Worm (Caenorhabditis elegans) whole organism, L3 larva: Measurements from ENCODE around the gene coa-4.
A peak's percentile ranks its signal among the peaks of the same experiment; 100 is the strongest.
"Not testable (repeated sequence)": the region's sequence is repeated elsewhere in the genome, so short reads cannot be mapped to it uniquely, and the experiment has no call there.

Source experiments
- R02D3.7 ChIP-seq: fragments of 150-350 bp; optimal IDR thresholded peaks from 2 replicates; lab custom pipeline; 2014; ENCODE audit warnings: missing biosample characterization, missing genetic modification characterization
- ZK546.5 ChIP-seq: sonication (generic microtip); optimal IDR thresholded peaks from 2 replicates; lab custom pipeline; 2017; ENCODE audit warnings: missing biosample characterization, missing genetic modification characterization
- ama-1 ChIP-seq: fragments of 150-350 bp; optimal IDR thresholded peaks from 2 replicates; lab custom pipeline; 2018
- ceh-28 ChIP-seq: fragments of 150-350 bp; optimal IDR thresholded peaks from 2 replicates; lab custom pipeline; 2014; ENCODE audit warnings: missing biosample characterization, missing genetic modification reagents, missing genetic modification characterization
- ceh-82 ChIP-seq: fragments of 150-350 bp; optimal IDR thresholded peaks from 2 replicates; lab custom pipeline; 2014; ENCODE audit warnings: missing biosample characterization, missing genetic modification characterization
- ceh-9 ChIP-seq: sonication (generic microtip); optimal IDR thresholded peaks from 2 replicates; lab custom pipeline; 2018; ENCODE audit warnings: missing biosample characterization, missing genetic modification characterization
- daf-12 ChIP-seq: fragments of 150-350 bp; optimal IDR thresholded peaks from 2 replicates; lab custom pipeline; 2014; ENCODE audit warnings: missing biosample characterization, missing genetic modification reagents, missing genetic modification characterization
- egl-5 ChIP-seq: fragments of 150-350 bp; optimal IDR thresholded peaks from 2 replicates; lab custom pipeline; 2017; ENCODE audit warnings: missing biosample characterization, missing genetic modification reagents, missing genetic modification characterization, inconsistent platforms
- elt-1 ChIP-seq: fragments of 150-350 bp; optimal IDR thresholded peaks from 2 replicates; lab custom pipeline; 2014; ENCODE audit warnings: missing biosample characterization, missing genetic modification characterization
- elt-2 ChIP-seq: sonication (generic microtip); optimal IDR thresholded peaks from 2 replicates; lab custom pipeline; 2016; ENCODE audit warnings: missing genetic modification reagents, mild to moderate bottlenecking, missing genetic modification characterization, missing compliant biosample characterization
- eor-1 ChIP-seq, 2 experiments: fragments of 150-350 bp; optimal IDR thresholded peaks; 2 replicates each; lab custom pipeline; 2014 to 2018; ENCODE audit warnings: missing biosample characterization in 2 of 2, missing genetic modification characterization in 2 of 2
- jun-1 ChIP-seq: fragments of 150-350 bp; optimal IDR thresholded peaks from 2 replicates; lab custom pipeline; 2014; ENCODE audit warnings: missing biosample characterization, missing genetic modification reagents, missing genetic modification characterization
- lin-15B ChIP-seq: fragments of 150-350 bp; optimal IDR thresholded peaks from 2 replicates; lab custom pipeline; 2014; ENCODE audit warnings: missing biosample characterization, missing genetic modification characterization
- mdl-1 ChIP-seq: fragments of 150-350 bp; optimal IDR thresholded peaks from 2 replicates; lab custom pipeline; 2014; ENCODE audit warnings: missing biosample characterization, missing genetic modification characterization
- nfya-1 ChIP-seq: sonication (generic microtip); optimal IDR thresholded peaks from 2 replicates; lab custom pipeline; 2017; ENCODE audit warnings: missing genetic modification characterization, mild to moderate bottlenecking, missing compliant biosample characterization, antibody characterized with exemption, moderate library complexity; ENCODE audit not compliant: insufficient read depth
- nhr-237 ChIP-seq: fragments of 150-350 bp; optimal IDR thresholded peaks from 2 replicates; lab custom pipeline; 2014; ENCODE audit warnings: missing biosample characterization, missing genetic modification characterization
- nhr-25 ChIP-seq: sonication (generic microtip); optimal IDR thresholded peaks from 2 replicates; lab custom pipeline; 2017; ENCODE audit warnings: missing biosample characterization, missing genetic modification characterization
- nhr-28 ChIP-seq: fragments of 150-350 bp; optimal IDR thresholded peaks from 2 replicates; lab custom pipeline; 2014; ENCODE audit warnings: missing biosample characterization, missing genetic modification characterization
- nhr-43 ChIP-seq: sonication (generic microtip); optimal IDR thresholded peaks from 2 replicates; lab custom pipeline; 2016; ENCODE audit warnings: mild to moderate bottlenecking, missing genetic modification characterization, missing compliant biosample characterization; ENCODE audit not compliant: poor library complexity, severe bottlenecking
- nhr-67 ChIP-seq: fragments of 150-350 bp; optimal IDR thresholded peaks from 2 replicates; lab custom pipeline; 2014; ENCODE audit warnings: missing biosample characterization, missing genetic modification characterization
- nhr-76 ChIP-seq: fragments of 150-350 bp; sonication (generic microtip); optimal IDR thresholded peaks from 5 replicates; lab custom pipeline; 2014; ENCODE audit warnings: missing biosample characterization, missing genetic modification characterization
- nhr-77 ChIP-seq: fragments of 150-350 bp; optimal IDR thresholded peaks from 2 replicates; lab custom pipeline; 2014; ENCODE audit warnings: missing biosample characterization, missing genetic modification characterization
- pqm-1 ChIP-seq: fragments of 150-350 bp; optimal IDR thresholded peaks from 2 replicates; lab custom pipeline; 2017; ENCODE audit warnings: missing biosample characterization, missing genetic modification characterization, inconsistent platforms
- sea-2 ChIP-seq: fragments of 150-350 bp; sonication (generic microtip); optimal IDR thresholded peaks from 4 replicates; lab custom pipeline; 2014; ENCODE audit warnings: missing biosample characterization, missing genetic modification reagents, missing genetic modification characterization
- skn-1 ChIP-seq: fragments of 150-350 bp; optimal IDR thresholded peaks from 2 replicates; lab custom pipeline; 2014; ENCODE audit warnings: missing biosample characterization, missing genetic modification characterization
- snpc-4 ChIP-seq: fragments of 150-350 bp; optimal IDR thresholded peaks from 2 replicates; lab custom pipeline; 2014; ENCODE audit warnings: missing biosample characterization, missing genetic modification characterization
- tbx-2 ChIP-seq: sonication (generic microtip); optimal IDR thresholded peaks from 2 replicates; lab custom pipeline; 2016; ENCODE audit warnings: mild to moderate bottlenecking, missing genetic modification characterization, missing compliant biosample characterization
- unc-39 ChIP-seq: sonication (generic microtip); optimal IDR thresholded peaks from 4 replicates; lab custom pipeline; 2017; ENCODE audit warnings: missing biosample characterization, missing genetic modification characterization
- unc-62 ChIP-seq: fragments of 150-350 bp; sonication (generic microtip); optimal IDR thresholded peaks from 4 replicates; lab custom pipeline; 2014; ENCODE audit warnings: missing biosample characterization, missing genetic modification reagents, missing genetic modification characterization
- ztf-4 ChIP-seq: fragments of 150-350 bp; optimal IDR thresholded peaks from 2 replicates; lab custom pipeline; 2014; ENCODE audit warnings: missing biosample characterization, missing genetic modification characterization

The coa-4 gene

DNA sequence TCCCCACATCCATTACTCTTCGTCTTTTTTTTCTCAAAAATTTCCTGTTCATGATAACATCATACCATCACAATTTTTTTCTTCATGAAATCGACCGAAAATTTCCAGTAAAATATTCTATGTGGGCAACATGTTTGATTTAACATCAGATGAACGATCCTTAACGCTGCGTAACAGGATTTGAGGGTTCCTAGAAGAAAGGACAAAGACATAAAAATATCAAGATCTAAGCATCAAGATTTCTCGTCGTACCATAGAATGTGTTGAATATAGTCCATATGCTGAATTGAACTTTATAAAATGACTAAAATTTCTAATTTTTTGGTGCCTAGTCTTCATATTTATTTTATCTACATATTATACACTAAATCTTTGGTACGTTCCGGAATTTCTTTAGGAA, 35.3 kb downstream of the coa-4 start, which contains the start of gene F49C12.3:
Gene F49C12.3, plus strand, starts transcription at position 301 of the 400 bp plus-strand sequence.
- no peak for TF ChIP-seq unc-62 (GFP tag; lab: Kevin White, UChicago)
- TF ChIP-seq ztf-4 (tag; lab: Kevin White, UChicago): no peak
- no peak for TF ChIP-seq daf-12 (tag; lab: Kevin White, UChicago)
- TF ChIP-seq mdl-1 (tag; lab: Kevin White, UChicago): no peak
- TF ChIP-seq ceh-9 (tag; lab: Kevin White, UChicago): no peak
- no peak for TF ChIP-seq egl-5
- TF ChIP-seq ZK546.5 (tag; lab: Kevin White, UChicago): no peak
- no peak for TF ChIP-seq nhr-43 (tag; lab: Kevin White, UChicago)
- TF ChIP-seq nfya-1 (tag; lab: Kevin White, UChicago): no peak
- no peak for TF ChIP-seq nhr-237

DNA sequence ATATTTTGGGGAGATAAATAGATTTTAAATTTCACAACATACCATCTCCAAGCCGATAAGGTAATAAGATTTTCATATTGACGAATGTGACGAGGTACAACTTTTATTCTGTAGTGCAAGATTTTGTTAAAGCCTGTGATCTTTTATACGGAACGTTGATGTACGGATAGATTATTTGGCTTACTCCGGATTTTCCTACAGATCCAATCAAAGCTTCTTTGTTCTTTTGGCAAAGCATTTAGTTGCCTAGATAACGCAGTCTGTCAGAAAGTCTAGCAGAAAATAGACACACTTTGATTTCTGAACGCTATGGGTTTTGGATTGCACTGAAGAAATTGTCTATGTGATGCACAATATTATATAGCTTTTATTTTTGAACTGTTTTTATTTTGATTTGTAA, 36.3 kb downstream of the coa-4 start, which contains the start of gene F49C12.2:
Gene F49C12.2, minus strand, starts transcription at position 101 of the 400 bp plus-strand sequence.
- TF ChIP-seq ZK546.5 (tag; lab: Kevin White, UChicago) (no peak), ama-1 (lab: Kevin White, UChicago) (no peak), nhr-77 (tag; lab: Kevin White, UChicago) (no peak), nhr-43 (tag; lab: Kevin White, UChicago) (no peak), eor-1 (tag; optimal IDR thresholded peaks at IDR 0.05; lab: Kevin White, UChicago) (no peak), skn-1 (no peak), R02D3.7 (tag; lab: Kevin White, UChicago) (no peak), nhr-28 (tag; lab: Kevin White, UChicago) (no peak), jun-1 (no peak), elt-2 (tag; lab: Kevin White, UChicago) (no peak), unc-62 (GFP tag; lab: Kevin White, UChicago) (no peak), nhr-76 (tag; lab: Kevin White, UChicago) (no peak), lin-15B (tag; lab: Kevin White, UChicago) (no peak), ceh-28 (no peak), nhr-237 (no peak), sea-2 (GFP tag; lab: Kevin White, UChicago) (no peak), elt-1 (tag; lab: Kevin White, UChicago) (no peak)

DNA sequence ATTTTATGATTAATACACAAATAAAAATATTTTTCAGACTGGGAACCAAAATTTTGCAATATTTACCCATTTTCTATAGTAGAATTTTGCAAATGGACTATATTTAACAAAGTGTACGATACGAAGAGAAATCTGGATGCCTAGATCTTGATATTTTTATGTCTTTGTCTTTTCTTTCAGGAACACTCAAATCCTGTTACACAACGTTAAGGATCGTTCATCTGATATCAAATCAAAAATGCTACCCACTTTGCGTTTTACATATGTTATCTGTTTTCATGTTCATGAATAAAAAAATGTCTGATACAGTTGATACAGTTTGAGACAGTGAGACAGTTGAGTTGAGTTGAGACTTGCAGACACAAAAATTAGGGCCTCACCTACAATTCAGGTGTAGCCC, 39.1 kb downstream of the coa-4 start, which contains the start of gene F49C12.1:
Gene F49C12.1, minus strand, starts transcription at position 70 of the 400 bp plus-strand sequence.
- TF ChIP-seq tbx-2 (no peak), nhr-67 (tag; lab: Kevin White, UChicago) (no peak)
- TF ChIP-seq, all 47 proteins: peak for 0

DNA sequence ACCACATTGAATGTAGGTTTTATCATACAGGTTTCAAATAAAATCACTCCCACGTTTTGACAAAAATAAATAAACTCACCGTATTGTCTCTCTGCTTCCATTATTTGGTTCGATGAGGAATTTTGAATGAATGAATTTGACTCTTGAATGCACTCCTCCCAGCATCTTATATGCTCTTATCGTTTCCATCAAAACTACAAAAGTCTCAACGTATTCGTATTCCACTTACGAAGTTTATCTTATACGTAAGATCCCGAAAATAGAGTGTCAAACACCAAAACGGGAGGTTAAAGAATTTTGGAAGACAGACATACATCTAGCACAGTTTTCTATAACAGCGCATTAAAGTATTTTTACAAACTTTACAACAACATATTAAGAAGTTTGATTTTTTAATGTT, 41.6 kb downstream of the coa-4 start, which contains the start of gene nhr-264:
Gene nhr-264, minus strand, starts transcription at position 101 of the 400 bp plus-strand sequence.
- not testable (repeated sequence) for TF ChIP-seq nhr-25 (tag; lab: Kevin White, UChicago); snpc-4; elt-1 (tag; lab: Kevin White, UChicago)

DNA sequence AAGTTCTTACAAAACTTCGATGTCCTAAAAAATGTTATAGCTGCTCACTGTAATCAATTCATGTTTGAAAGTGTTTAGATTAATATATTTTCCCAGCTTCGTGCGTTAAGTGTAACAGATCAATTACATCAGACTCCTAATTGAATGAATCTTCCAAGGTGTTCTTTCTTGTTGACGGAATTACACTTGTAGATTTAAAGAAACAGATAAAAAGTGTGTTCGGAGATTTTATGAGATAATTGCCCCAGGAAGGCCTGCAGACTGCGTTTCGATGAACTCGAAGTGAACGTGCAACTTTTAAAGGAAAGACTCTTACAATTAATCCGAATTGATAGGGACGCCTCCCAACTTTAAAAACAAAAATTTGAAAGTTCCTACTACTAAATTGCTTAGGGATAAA, 45.8 kb downstream of the coa-4 start:
- TF ChIP-seq ceh-82 (tag; lab: Kevin White, UChicago) (no peak), elt-1 (tag; lab: Kevin White, UChicago) (peak; percentile 70), nhr-25 (tag; lab: Kevin White, UChicago) (no peak), pqm-1 (tag; lab: Kevin White, UChicago) (no peak)

DNA sequence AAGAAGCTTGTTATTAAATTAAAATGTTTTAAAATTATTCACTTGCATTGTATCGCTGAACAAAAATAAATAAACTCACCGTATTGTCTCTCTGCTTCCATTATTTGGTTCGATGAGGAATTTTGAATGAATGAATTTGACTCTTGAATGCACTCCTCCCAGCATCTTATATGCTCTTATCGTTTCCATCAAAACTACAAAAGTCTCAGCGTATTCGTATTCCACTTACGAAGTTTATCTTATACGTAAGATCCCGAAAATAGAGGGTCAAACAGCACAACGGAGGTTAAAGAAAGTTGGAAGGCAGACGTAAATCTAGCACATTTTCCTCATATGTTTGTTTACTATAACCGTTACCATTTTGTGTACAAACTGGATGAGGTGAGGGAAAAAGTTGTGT, 49.1 kb downstream of the coa-4 start, which contains the start of gene nhr-267:
Gene nhr-267, minus strand, starts transcription at position 101 of the 400 bp plus-strand sequence.
- TF ChIP-seq nhr-25, daf-12, unc-39 (tag; lab: Kevin White, UChicago): not testable (repeated sequence)
- TF ChIP-seq, all 47 proteins: peak for 0; not testable (repeated sequence) for 47
